Worm (Caenorhabditis elegans) whole organism, L4 larva: ENCODE results near the gene dmd-3.
A peak's percentile ranks its signal among the peaks of the same experiment; 100 is the strongest.

Source experiments
- D1046.2 ChIP-seq: fragments of 200-800 bp; sonication (Bioruptor generic); IDR thresholded peaks from 2 replicates; pipeline ENCODE4 v1.3.6; 2022; ENCODE audit warnings: missing genetic modification characterization, missing compliant biosample characterization
- F44E2.7 ChIP-seq: fragments of 200-800 bp; sonication (Bioruptor generic); IDR thresholded peaks from 2 replicates; pipeline ENCODE4 v2.1.2; 2022; ENCODE audit warnings: missing genetic modification characterization, missing compliant biosample characterization
- F49E8.2 ChIP-seq: sonication (generic microtip); optimal IDR thresholded peaks from 2 replicates; lab custom pipeline; 2016; ENCODE audit warnings: missing compliant biosample characterization, mild to moderate bottlenecking, missing genetic modification characterization, borderline replicate concordance
- Y75B8A.6 ChIP-seq: fragments of 200-800 bp; sonication (Bioruptor generic); IDR thresholded peaks from 2 replicates; pipeline ENCODE4 v1.3.6; 2022; ENCODE audit warnings: missing genetic modification reagents, missing genetic modification characterization, missing compliant biosample characterization
- ZK337.2 ChIP-seq: fragments of 200-800 bp; sonication (Bioruptor generic); IDR thresholded peaks from 2 replicates; pipeline ENCODE4 v1.3.6; 2022; ENCODE audit warnings: missing genetic modification reagents, missing genetic modification characterization, missing compliant biosample characterization
- ama-1 ChIP-seq: fragments of 150-350 bp; optimal IDR thresholded peaks from 2 replicates; lab custom pipeline; 2014; ENCODE audit warnings: inconsistent platforms, mixed read lengths
- ceh-82 ChIP-seq: sonication (generic microtip); optimal IDR thresholded peaks from 2 replicates; lab custom pipeline; 2017; ENCODE audit warnings: missing biosample characterization, missing genetic modification characterization
- cey-2 ChIP-seq: sonication (generic microtip); optimal IDR thresholded peaks from 3 replicates; lab custom pipeline; 2017; ENCODE audit warnings: missing genetic modification characterization, mild to moderate bottlenecking, missing compliant biosample characterization, antibody characterized with exemption, borderline replicate concordance; ENCODE audit not compliant: insufficient read depth
- daf-16 ChIP-seq, 3 experiments: sonication (generic microtip); optimal IDR thresholded peaks; 2 replicates each; lab custom pipeline; 2016 to 2017; ENCODE audit warnings: missing genetic modification characterization in 3 of 3, missing genetic modification reagents in 3 of 3, mild to moderate bottlenecking in 2 of 3, missing compliant biosample characterization in 2 of 3, missing biosample characterization in 1 of 3, moderate library complexity in 1 of 3
- daf-8 ChIP-seq: fragments of 200-800 bp; sonication (Bioruptor generic); IDR thresholded peaks from 2 replicates; pipeline ENCODE4 v1.3.6; 2022; ENCODE audit warnings: missing genetic modification characterization, missing compliant biosample characterization
- dpl-1 ChIP-seq: fragments of 150-350 bp; optimal IDR thresholded peaks from 2 replicates; lab custom pipeline; 2014; ENCODE audit warnings: missing biosample characterization, missing genetic modification reagents, missing genetic modification characterization
- duxl-1 ChIP-seq: sonication (generic microtip); optimal IDR thresholded peaks from 2 replicates; lab custom pipeline; 2016; ENCODE audit warnings: mild to moderate bottlenecking, missing genetic modification characterization, moderate library complexity, missing compliant biosample characterization; ENCODE audit not compliant: poor library complexity
- dve-1 ChIP-seq: sonication (generic microtip); optimal IDR thresholded peaks from 2 replicates; lab custom pipeline; 2017; ENCODE audit warnings: antibody characterized with exemption, mild to moderate bottlenecking, missing genetic modification characterization, missing compliant biosample characterization; ENCODE audit not compliant: insufficient read depth
- fkh-10 ChIP-seq: fragments of 150-350 bp; optimal IDR thresholded peaks from 2 replicates; lab custom pipeline; 2014; ENCODE audit warnings: missing biosample characterization, missing genetic modification reagents, missing genetic modification characterization
- hif-1 ChIP-seq, 2 experiments: sonication (generic microtip); optimal IDR thresholded peaks; 2 replicates each; lab custom pipeline; 2016 to 2017; ENCODE audit warnings: missing compliant biosample characterization in 2 of 2, missing genetic modification characterization in 2 of 2, missing genetic modification reagents in 2 of 2, missing genotype in 2 of 2, mild to moderate bottlenecking in 1 of 2
- hlh-30 ChIP-seq: sonication (generic microtip); optimal IDR thresholded peaks from 2 replicates; lab custom pipeline; 2017; ENCODE audit warnings: antibody characterized with exemption, mild to moderate bottlenecking, missing genetic modification characterization, missing compliant biosample characterization; ENCODE audit not compliant: insufficient read depth
- hmg-1.1 ChIP-seq: fragments of 200-800 bp; sonication (Bioruptor generic); IDR thresholded peaks from 2 replicates; pipeline ENCODE4 v1.3.6; 2022; ENCODE audit warnings: missing genetic modification reagents, missing genetic modification characterization, missing compliant biosample characterization
- lim-7 ChIP-seq: fragments of 200-800 bp; sonication (Bioruptor generic); IDR thresholded peaks from 2 replicates; pipeline ENCODE4 v1.3.6; 2022; ENCODE audit warnings: missing genetic modification characterization, missing compliant biosample characterization
- lin-15B ChIP-seq: fragments of 150-350 bp; sonication (generic microtip); optimal IDR thresholded peaks from 3 replicates; lab custom pipeline; 2014; ENCODE audit warnings: missing biosample characterization, missing genetic modification characterization
- lir-3 ChIP-seq: sonication (generic microtip); optimal IDR thresholded peaks from 2 replicates; lab custom pipeline; 2016; ENCODE audit warnings: mild to moderate bottlenecking, missing genetic modification characterization, missing compliant biosample characterization
- lsy-2 ChIP-seq, 2 experiments: fragments of 150-350 bp in 1 of 2; sonication (generic microtip) in 1 of 2; optimal IDR thresholded peaks; 2 replicates each; lab custom pipeline; 2014 to 2017; ENCODE audit warnings: missing biosample characterization in 2 of 2, missing genetic modification characterization in 2 of 2
- mep-1 ChIP-seq: fragments of 150-350 bp; sonication (generic microtip); optimal IDR thresholded peaks from 3 replicates; lab custom pipeline; 2014; ENCODE audit warnings: missing biosample characterization, missing genetic modification characterization
- mes-2 ChIP-seq: sonication (generic microtip); optimal IDR thresholded peaks from 2 replicates; lab custom pipeline; 2016; ENCODE audit warnings: missing genotype, mild to moderate bottlenecking, missing genetic modification characterization, missing compliant biosample characterization; ENCODE audit not compliant: poor library complexity, severe bottlenecking
- mxl-3 ChIP-seq: fragments of 200-800 bp; sonication (Bioruptor generic); optimal IDR thresholded peaks from 2 replicates; lab custom pipeline; 2018; ENCODE audit warnings: mild to moderate bottlenecking, missing genetic modification characterization, missing compliant biosample characterization
- nhr-10 ChIP-seq: fragments of 150-350 bp; optimal IDR thresholded peaks from 2 replicates; lab custom pipeline; 2014; ENCODE audit warnings: missing biosample characterization, missing genetic modification characterization
- nhr-237 ChIP-seq: sonication (generic microtip); optimal IDR thresholded peaks from 2 replicates; lab custom pipeline; 2017; ENCODE audit warnings: missing biosample characterization, missing genetic modification characterization
- nhr-25 ChIP-seq: sonication (generic microtip); optimal IDR thresholded peaks from 2 replicates; lab custom pipeline; 2017; ENCODE audit warnings: missing genetic modification characterization, mild to moderate bottlenecking, missing compliant biosample characterization, antibody characterized with exemption, moderate library complexity, borderline replicate concordance; ENCODE audit not compliant: insufficient read depth
- nhr-6 ChIP-seq: fragments of 150-350 bp; optimal IDR thresholded peaks from 2 replicates; lab custom pipeline; 2014; ENCODE audit warnings: missing biosample characterization, missing genetic modification characterization
- pqm-1 ChIP-seq: sonication (generic microtip); optimal IDR thresholded peaks from 2 replicates; lab custom pipeline; 2017; ENCODE audit warnings: missing biosample characterization, missing genetic modification characterization
- saeg-2 ChIP-seq: fragments of 200-800 bp; sonication (Bioruptor generic); IDR thresholded peaks from 2 replicates; pipeline ENCODE4 v1.3.6; 2022; ENCODE audit warnings: missing genetic modification reagents, missing genetic modification characterization, missing compliant biosample characterization
- sdz-12 ChIP-seq: fragments of 200-800 bp; sonication (Bioruptor generic); optimal IDR thresholded peaks from 2 replicates; lab custom pipeline; 2018; ENCODE audit warnings: mild to moderate bottlenecking, missing genetic modification characterization, missing compliant biosample characterization
- set-16 ChIP-seq: fragments of 200-800 bp; sonication (Bioruptor generic); IDR thresholded peaks from 2 replicates; pipeline ENCODE4 v1.3.6; 2022; ENCODE audit warnings: missing genetic modification reagents, missing genetic modification characterization, missing compliant biosample characterization
- skn-1 ChIP-seq: fragments of 150-350 bp; optimal IDR thresholded peaks from 2 replicates; lab custom pipeline; 2014; ENCODE audit warnings: missing biosample characterization, missing genetic modification characterization
- snpc-4 ChIP-seq: fragments of 150-350 bp; optimal IDR thresholded peaks from 2 replicates; lab custom pipeline; 2014; ENCODE audit warnings: missing biosample characterization, missing genetic modification characterization
- spr-3 ChIP-seq: fragments of 200-800 bp; sonication (Bioruptor generic); optimal IDR thresholded peaks from 2 replicates; lab custom pipeline; 2018; ENCODE audit warnings: mild to moderate bottlenecking, missing genetic modification characterization, missing compliant biosample characterization
- unc-130 ChIP-seq: sonication (generic microtip); optimal IDR thresholded peaks from 2 replicates; lab custom pipeline; 2016; ENCODE audit warnings: missing genetic modification reagents, missing genetic modification characterization, missing compliant biosample characterization
- unc-39 ChIP-seq: sonication (generic microtip); optimal IDR thresholded peaks from 2 replicates; lab custom pipeline; 2017; ENCODE audit warnings: missing biosample characterization, missing genetic modification characterization
- vab-7 ChIP-seq: fragments of 200-800 bp; sonication (Bioruptor generic); IDR thresholded peaks from 2 replicates; pipeline ENCODE4 v1.3.6; 2022; ENCODE audit warnings: missing genetic modification reagents, missing genetic modification characterization, missing compliant biosample characterization
- zip-2 ChIP-seq: fragments of 150-350 bp; optimal IDR thresholded peaks from 2 replicates; lab custom pipeline; 2014; ENCODE audit warnings: missing biosample characterization, missing genetic modification characterization

dmd-3 gene

ce11 chrV:19629544-19629943, 25.5 kb downstream of the dmd-3 start (continued):
- TF ChIP-seq vab-7 (GFP tag; lab: Robert Waterston, UW) = 0 out of 2 replicates have a peak, but pooled peaks have one; percentile 30
- TF ChIP-seq nhr-6 (tag; lab: Kevin White, UChicago) = no peak
- TF ChIP-seq set-16 (GFP tag; lab: Robert Waterston, UW) = peak; percentile 40; the same call in 1 of the 2 replicates
- TF ChIP-seq, all 104 proteins: peak for 5

ce11 chrV:19625719-19626118, 29.3 kb downstream of the dmd-3 start:
- TF ChIP-seq F44E2.7 (GFP tag; lab: Robert Waterston, UW) = no peak
- TF ChIP-seq set-16 (GFP tag; lab: Robert Waterston, UW) = peak; percentile 91

- TF ChIP-seq unc-39 (tag; lab: Kevin White, UChicago) (no peak), nhr-10 (tag; lab: Kevin White, UChicago) (no peak), nhr-237 (no peak), hif-1 (tag; optimal IDR thresholded peaks at IDR 0.05; lab: Kevin White, UChicago) (no peak), unc-130 (GFP tag; lab: Kevin White, UChicago) (no peak), Y75B8A.6 (GFP tag; lab: Robert Waterston, UW) (no peak), pqm-1 (no peak), duxl-1 (no peak), saeg-2 (GFP tag; lab: Robert Waterston, UW) (no peak), lin-15B (tag; lab: Kevin White, UChicago) (no peak), mxl-3 (GFP tag; lab: Kevin White, UChicago) (no peak), nhr-25 (tag; lab: Kevin White, UChicago) (no peak), cey-2 (tag; lab: Kevin White, UChicago) (no peak), dve-1 (no peak), hmg-1.1 (no peak), ceh-82 (tag; lab: Kevin White, UChicago) (no peak), sdz-12 (GFP tag; lab: Kevin White, UChicago) (no peak), mes-2 (tag; lab: Kevin White, UChicago) (no peak)
Measured at ce11 chrV:19624749-19625148, 30.3 kb downstream of the dmd-3 start, which contains the start of gene dyf-19. TSS of gene dyf-19 (plus strand) at chrV:19625049.

- no peak for TF ChIP-seq saeg-2 (GFP tag; lab: Robert Waterston, UW)
- TF ChIP-seq mep-1 (tag; lab: Kevin White, UChicago) = no peak
- TF ChIP-seq hmg-1.1 = no peak
- TF ChIP-seq daf-16 (GFP tag; optimal IDR thresholded peaks at IDR 0.05; lab: Kevin White, UChicago) = no peak
- peak; percentile 16 for TF ChIP-seq daf-16 (tag; optimal IDR thresholded peaks at IDR 0.05; lab: Kevin White, UChicago)
- no peak for TF ChIP-seq daf-8 (GFP tag; lab: Robert Waterston, UW)
Measured at ce11 chrV:19623523-19624312, 31.3 kb downstream of the dmd-3 start.

ce11 chrV:19622440-19622914, 32.6 kb downstream of the dmd-3 start, which contains the start of gene Y43F8C.3:
TSS of gene Y43F8C.3 (minus strand) at chrV:19622626.
- TF ChIP-seq daf-8 (GFP tag; lab: Robert Waterston, UW) = no peak
- TF ChIP-seq zip-2 (tag; lab: Kevin White, UChicago) = no peak
- TF ChIP-seq dpl-1 = peak; percentile 13
- 0 out of 2 replicates have a peak, but pooled peaks have one; percentile 4 for TF ChIP-seq ZK337.2
- TF ChIP-seq D1046.2 = no peak
- TF ChIP-seq F44E2.7 (GFP tag; lab: Robert Waterston, UW) = no peak
- TF ChIP-seq fkh-10 = peak; percentile 47
- TF ChIP-seq mxl-3 (GFP tag; lab: Kevin White, UChicago) = peak; percentile 82
- TF ChIP-seq hlh-30 (tag; lab: Kevin White, UChicago) = peak; percentile 89
- TF ChIP-seq lir-3 (tag; lab: Kevin White, UChicago) = no peak
- no peak for TF ChIP-seq sdz-12 (GFP tag; lab: Kevin White, UChicago)
- TF ChIP-seq lim-7 (GFP tag; lab: Robert Waterston, UW) = no peak
- peak in 1 of 2 experiments; percentile 46 for TF ChIP-seq hif-1 (tag; optimal IDR thresholded peaks at IDR 0.05; lab: Kevin White, UChicago)
- no peak for TF ChIP-seq skn-1
- TF ChIP-seq snpc-4 = no peak
- no peak for TF ChIP-seq nhr-10 (tag; lab: Kevin White, UChicago)
- TF ChIP-seq F49E8.2 (tag; lab: Kevin White, UChicago) = no peak
- no peak for TF ChIP-seq ama-1 (lab: Kevin White, UChicago)
- TF ChIP-seq spr-3 = peak; percentile 44
- no peak for TF ChIP-seq unc-130 (GFP tag; lab: Kevin White, UChicago)
- TF ChIP-seq nhr-25 (tag; lab: Kevin White, UChicago) = no peak
- TF ChIP-seq lsy-2 (tag; optimal IDR thresholded peaks at IDR 0.05; lab: Kevin White, UChicago) = peak; percentile 65 to 71
